Worm (Caenorhabditis elegans) whole organism, L2 larva: ENCODE results near the gene smg-4.

Experiments used
- C34F6.9 ChIP-seq: fragments of 150-350 bp; optimal IDR thresholded peaks from 2 replicates; lab custom pipeline; 2014; ENCODE audit warnings: missing biosample characterization, missing genetic modification characterization
- F13H6.1 ChIP-seq: sonication (generic microtip); optimal IDR thresholded peaks from 2 replicates; lab custom pipeline; 2016; ENCODE audit warnings: missing genetic modification characterization, missing compliant biosample characterization
- R02D3.7 ChIP-seq: fragments of 150-350 bp; optimal IDR thresholded peaks from 2 replicates; lab custom pipeline; 2014; ENCODE audit warnings: missing biosample characterization, missing genetic modification characterization
- Y55F3AM.14 ChIP-seq: fragments of 200-800 bp; sonication (Bioruptor generic); optimal IDR thresholded peaks from 2 replicates; lab custom pipeline; 2018; ENCODE audit warnings: mild to moderate bottlenecking, missing genetic modification characterization, missing compliant biosample characterization
- ZK546.5 ChIP-seq: sonication (generic microtip); optimal IDR thresholded peaks from 2 replicates; lab custom pipeline; 2017; ENCODE audit warnings: missing biosample characterization, missing genetic modification characterization
- alr-1 ChIP-seq: fragments of 150-350 bp; optimal IDR thresholded peaks from 2 replicates; lab custom pipeline; 2014; ENCODE audit warnings: missing biosample characterization, missing genetic modification characterization
- aly-2 ChIP-seq: fragments of 150-350 bp; optimal IDR thresholded peaks from 2 replicates; lab custom pipeline; 2014; ENCODE audit warnings: missing biosample characterization, missing genetic modification characterization
- ceh-16 ChIP-seq: fragments of 150-350 bp; optimal IDR thresholded peaks from 2 replicates; lab custom pipeline; 2014; ENCODE audit warnings: missing biosample characterization, missing genetic modification characterization
- ceh-82 ChIP-seq: fragments of 150-350 bp; optimal IDR thresholded peaks from 2 replicates; lab custom pipeline; 2014; ENCODE audit warnings: missing biosample characterization, missing genetic modification characterization
- crh-2 ChIP-seq: sonication (generic microtip); optimal IDR thresholded peaks from 2 replicates; lab custom pipeline; 2017; ENCODE audit warnings: missing biosample characterization, missing genetic modification characterization
- egl-27 ChIP-seq: sonication (generic microtip); optimal IDR thresholded peaks from 3 replicates; lab custom pipeline; 2017; ENCODE audit warnings: missing biosample characterization, missing genetic modification reagents, missing genetic modification characterization
- elt-3 ChIP-seq: sonication (generic microtip); optimal IDR thresholded peaks from 2 replicates; lab custom pipeline; 2017; ENCODE audit warnings: missing biosample characterization, missing genetic modification characterization
- fos-1 ChIP-seq: fragments of 150-350 bp; optimal IDR thresholded peaks from 2 replicates; lab custom pipeline; 2014; ENCODE audit warnings: missing biosample characterization, missing genetic modification characterization
- gmeb-1 ChIP-seq: fragments of 150-350 bp; optimal IDR thresholded peaks from 2 replicates; lab custom pipeline; 2014; ENCODE audit warnings: missing biosample characterization, missing genetic modification characterization
- lin-11 ChIP-seq: fragments of 150-350 bp; sonication (generic microtip); optimal IDR thresholded peaks from 2 replicates; lab custom pipeline; 2014; ENCODE audit warnings: missing biosample characterization, missing genetic modification characterization, inconsistent platforms, mixed read lengths
- lin-13 ChIP-seq: fragments of 150-350 bp; optimal IDR thresholded peaks from 2 replicates; lab custom pipeline; 2014; ENCODE audit warnings: missing biosample characterization, missing genetic modification reagents, missing genetic modification characterization
- lin-39 ChIP-seq: fragments of 150-350 bp; optimal IDR thresholded peaks from 2 replicates; lab custom pipeline; 2014; ENCODE audit warnings: missing biosample characterization, missing genetic modification reagents, missing genetic modification characterization
- lsy-2 ChIP-seq, 2 experiments: fragments of 150-350 bp in 1 of 2; sonication (generic microtip) in 1 of 2; optimal IDR thresholded peaks; 2 replicates each; lab custom pipeline; 2014 to 2017; ENCODE audit warnings: missing biosample characterization in 2 of 2, missing genetic modification characterization in 2 of 2
- mab-5 ChIP-seq: fragments of 150-350 bp; optimal IDR thresholded peaks from 2 replicates; lab custom pipeline; 2014; ENCODE audit warnings: missing biosample characterization, missing genetic modification characterization
- mbf-1 ChIP-seq: sonication (generic microtip); optimal IDR thresholded peaks from 2 replicates; lab custom pipeline; 2017; ENCODE audit warnings: missing biosample characterization, missing genetic modification characterization
- mdl-1 ChIP-seq, 2 experiments: fragments of 150-350 bp in 1 of 2; sonication (generic microtip) in 1 of 2; optimal IDR thresholded peaks; 2 replicates each; lab custom pipeline; 2017; ENCODE audit warnings: missing biosample characterization in 2 of 2, missing genetic modification characterization in 2 of 2
- nhr-10 ChIP-seq: sonication (generic microtip); optimal IDR thresholded peaks from 2 replicates; lab custom pipeline; 2017; ENCODE audit warnings: missing biosample characterization, missing genetic modification characterization
- nhr-11 ChIP-seq: fragments of 150-350 bp; optimal IDR thresholded peaks from 2 replicates; lab custom pipeline; 2014; ENCODE audit warnings: missing biosample characterization, missing genetic modification characterization
- nhr-12 ChIP-seq: fragments of 150-350 bp; optimal IDR thresholded peaks from 2 replicates; lab custom pipeline; 2014; ENCODE audit warnings: missing biosample characterization, missing genetic modification characterization
- nhr-129 ChIP-seq: fragments of 150-350 bp; optimal IDR thresholded peaks from 2 replicates; lab custom pipeline; 2014; ENCODE audit warnings: missing biosample characterization, missing genetic modification characterization
- nhr-21 ChIP-seq: fragments of 150-350 bp; optimal IDR thresholded peaks from 2 replicates; lab custom pipeline; 2014; ENCODE audit warnings: missing biosample characterization, missing genetic modification characterization
- nhr-237 ChIP-seq: fragments of 150-350 bp; optimal IDR thresholded peaks from 2 replicates; lab custom pipeline; 2014; ENCODE audit warnings: missing biosample characterization, missing genetic modification characterization
- nhr-25 ChIP-seq: fragments of 150-350 bp; sonication (generic microtip); optimal IDR thresholded peaks from 3 replicates; lab custom pipeline; 2014; ENCODE audit warnings: missing biosample characterization, missing genetic modification characterization
- nhr-6 ChIP-seq: fragments of 150-350 bp; optimal IDR thresholded peaks from 2 replicates; lab custom pipeline; 2014; ENCODE audit warnings: missing biosample characterization, missing genetic modification characterization
- nhr-77 ChIP-seq: fragments of 150-350 bp; optimal IDR thresholded peaks from 2 replicates; lab custom pipeline; 2014; ENCODE audit warnings: missing biosample characterization, missing genetic modification characterization
- peb-1 ChIP-seq: fragments of 150-350 bp; optimal IDR thresholded peaks from 2 replicates; lab custom pipeline; 2014; ENCODE audit warnings: missing biosample characterization, missing genetic modification characterization
- sem-4 ChIP-seq: fragments of 150-350 bp; optimal IDR thresholded peaks from 2 replicates; lab custom pipeline; 2014; ENCODE audit warnings: missing biosample characterization, missing genetic modification reagents, missing genetic modification characterization
- skn-1 ChIP-seq: sonication (generic microtip); optimal IDR thresholded peaks from 2 replicates; lab custom pipeline; 2017; ENCODE audit warnings: missing biosample characterization, missing genetic modification characterization
- sma-9 ChIP-seq, 2 experiments: fragments of 150-350 bp in 1 of 2; sonication (generic microtip) in 1 of 2; optimal IDR thresholded peaks; 2 replicates each; lab custom pipeline; 2014 to 2016; ENCODE audit warnings: missing genetic modification characterization in 2 of 2, mild to moderate bottlenecking in 1 of 2, missing biosample characterization in 1 of 2, missing compliant biosample characterization in 1 of 2, missing genetic modification reagents in 1 of 2, moderate library complexity in 1 of 2
- unc-39 ChIP-seq: fragments of 150-350 bp; optimal IDR thresholded peaks from 2 replicates; lab custom pipeline; 2014; ENCODE audit warnings: missing biosample characterization, missing genetic modification characterization
- zag-1 ChIP-seq: fragments of 150-350 bp; optimal IDR thresholded peaks from 2 replicates; lab custom pipeline; 2014; ENCODE audit warnings: missing biosample characterization, missing genetic modification characterization
- ztf-1 ChIP-seq: fragments of 200-800 bp; sonication (Bioruptor generic); conservative IDR thresholded peaks from 2 replicates; pipeline ENCODE4 v1.3.6; 2022; ENCODE audit warnings: missing genetic modification characterization, missing compliant biosample characterization

The smg-4 gene

DNA sequence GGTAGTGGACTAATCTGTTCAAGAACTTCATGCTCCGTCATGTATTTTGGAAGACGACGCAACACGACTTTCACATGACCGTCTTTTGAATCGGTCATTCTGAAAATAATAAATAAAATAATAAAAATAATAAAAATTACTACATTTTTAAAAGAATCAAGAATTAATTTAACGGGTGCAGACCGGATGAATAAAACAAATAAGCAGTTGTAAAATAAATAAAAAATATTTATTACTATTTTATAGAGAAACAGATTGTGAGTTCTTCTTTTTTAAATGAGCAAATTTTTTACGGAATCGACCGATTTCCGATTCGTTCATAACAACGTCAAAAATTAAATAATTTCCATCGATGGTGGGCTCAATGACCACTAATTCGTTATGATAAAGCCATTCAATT is at the start of gene smg-4:
Gene smg-4, minus strand, starts transcription at position 101 of the 400 bp plus-strand sequence.
- TF ChIP-seq mab-5, result no peak
- no peak for TF ChIP-seq nhr-237
- TF ChIP-seq zag-1 (tag; lab: Kevin White, UChicago), result no peak
- no peak for TF ChIP-seq Y55F3AM.14 (GFP tag; lab: Kevin White, UChicago)
- TF ChIP-seq unc-39 (tag; lab: Kevin White, UChicago), result no peak
- TF ChIP-seq ceh-16, result no peak
- no peak for TF ChIP-seq nhr-25 (tag; lab: Kevin White, UChicago)
- TF ChIP-seq nhr-12, result no peak
- no peak for TF ChIP-seq elt-3
- TF ChIP-seq alr-1 (tag; lab: Kevin White, UChicago), result no peak
- no peak for TF ChIP-seq sem-4 (tag; lab: Kevin White, UChicago)
- TF ChIP-seq crh-2 (tag; lab: Kevin White, UChicago), result no peak
- TF ChIP-seq fos-1 (tag; lab: Kevin White, UChicago), result no peak
- TF ChIP-seq sma-9 (GFP tag; optimal IDR thresholded peaks at IDR 0.05; lab: Kevin White, UChicago), result no peak
- TF ChIP-seq sma-9 (tag; optimal IDR thresholded peaks at IDR 0.05; lab: Kevin White, UChicago), result no peak
- no peak for TF ChIP-seq F13H6.1 (tag; lab: Kevin White, UChicago)
- TF ChIP-seq gmeb-1 (tag; lab: Kevin White, UChicago), result no peak
- TF ChIP-seq aly-2 (tag; lab: Kevin White, UChicago), result no peak
- TF ChIP-seq ZK546.5, result no peak
- no peak for TF ChIP-seq mbf-1 (tag; lab: Kevin White, UChicago)

DNA sequence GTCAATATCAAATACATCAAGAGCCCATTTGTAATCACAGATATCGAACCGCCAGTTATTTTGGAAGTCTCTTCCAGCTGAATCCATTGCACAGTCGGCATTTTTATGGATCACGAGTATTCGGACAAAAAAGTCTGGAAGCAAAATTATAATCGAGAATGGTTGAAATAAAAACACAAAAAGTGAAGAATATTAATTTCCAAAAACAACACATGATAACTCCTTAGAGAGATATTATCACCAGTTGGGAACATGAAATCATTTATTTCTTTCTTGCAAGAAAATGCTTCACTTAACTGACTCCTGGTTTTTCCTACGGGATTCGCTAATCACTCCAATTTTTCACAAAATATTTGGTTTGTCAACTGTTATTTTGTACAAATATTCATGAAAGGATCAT is 46.6 kb upstream of the smg-4 start, which contains the start of gene str-2:
Gene str-2, minus strand, starts transcription at position 101 of the 400 bp plus-strand sequence.
- TF ChIP-seq R02D3.7 (tag; lab: Kevin White, UChicago) (no peak), elt-3 (no peak), lin-39 (tag; lab: Kevin White, UChicago) (no peak), sma-9 (GFP tag; optimal IDR thresholded peaks at IDR 0.05; lab: Kevin White, UChicago) (no peak), sma-9 (tag; optimal IDR thresholded peaks at IDR 0.05; lab: Kevin White, UChicago) (no peak), ceh-82 (tag; lab: Kevin White, UChicago) (no peak), mdl-1 (tag; optimal IDR thresholded peaks at IDR 0.05; lab: Kevin White, UChicago) (no peak), C34F6.9 (tag; lab: Kevin White, UChicago) (no peak)

DNA sequence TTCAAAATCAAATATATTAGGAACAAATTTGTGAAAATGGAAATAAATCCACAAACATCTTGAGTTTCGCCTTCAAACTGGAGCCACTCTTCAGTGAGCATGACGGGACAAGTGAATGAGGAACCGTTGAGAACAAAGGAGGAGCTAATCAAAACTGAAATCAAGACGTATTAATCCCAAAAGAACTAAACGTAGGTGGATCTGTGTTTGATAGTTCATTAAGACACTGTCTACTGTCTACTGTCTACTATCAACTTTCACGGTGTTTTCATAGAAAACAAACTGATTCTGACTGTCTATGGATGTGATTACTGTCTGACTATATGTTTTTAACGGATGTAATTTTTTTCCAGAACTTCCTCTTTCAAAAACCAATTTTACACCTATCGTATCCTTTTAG is 44.2 kb upstream of the smg-4 start, which contains the start of gene str-193:
Gene str-193, minus strand, starts transcription at position 101 of the 400 bp plus-strand sequence.
- TF ChIP-seq nhr-10 (tag; lab: Kevin White, UChicago) (no peak), nhr-6 (no peak), lin-11 (tag; lab: Kevin White, UChicago) (no peak), nhr-129 (tag; lab: Kevin White, UChicago) (no peak), ztf-1 (no peak), nhr-11 (no peak), ceh-16 (no peak), R02D3.7 (tag; lab: Kevin White, UChicago) (no peak), lsy-2 (tag; optimal IDR thresholded peaks at IDR 0.05; lab: Kevin White, UChicago) (no peak)
- TF ChIP-seq, all 48 proteins: peak for 0

DNA sequence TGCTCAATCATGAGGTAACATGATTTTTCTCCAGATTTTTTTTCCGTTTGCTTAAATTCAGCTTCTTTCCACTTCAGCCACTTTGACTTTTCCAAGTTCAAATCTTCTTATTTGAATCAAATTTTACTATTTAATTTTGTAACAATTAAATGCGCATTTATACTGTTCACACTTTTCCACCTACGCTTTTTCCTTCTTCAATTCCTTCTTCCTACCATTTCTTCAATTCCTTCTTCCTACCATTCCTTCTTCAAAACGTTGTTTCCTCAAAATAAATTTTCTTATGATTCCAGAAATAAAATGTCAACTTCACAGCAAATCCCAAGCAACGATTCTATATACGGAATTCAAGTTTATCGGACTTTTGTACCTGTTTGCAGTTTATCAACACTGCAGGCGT is 38.8 kb upstream of the smg-4 start, which contains the start of gene sru-31:
Gene sru-31, plus strand, starts transcription at position 301 of the 400 bp plus-strand sequence.
- TF ChIP-seq zag-1 (tag; lab: Kevin White, UChicago), result no peak
- TF ChIP-seq crh-2 (tag; lab: Kevin White, UChicago), result no peak
- no peak for TF ChIP-seq nhr-77 (tag; lab: Kevin White, UChicago)
- no peak for TF ChIP-seq skn-1 (tag; lab: Kevin White, UChicago)
- TF ChIP-seq aly-2 (tag; lab: Kevin White, UChicago), result no peak
- no peak for TF ChIP-seq egl-27 (tag; lab: Kevin White, UChicago)
- TF ChIP-seq C34F6.9 (tag; lab: Kevin White, UChicago), result no peak
- TF ChIP-seq Y55F3AM.14 (GFP tag; lab: Kevin White, UChicago), result no peak
- no peak for TF ChIP-seq F13H6.1 (tag; lab: Kevin White, UChicago)
- TF ChIP-seq nhr-10 (tag; lab: Kevin White, UChicago), result no peak
- no peak for TF ChIP-seq nhr-25 (tag; lab: Kevin White, UChicago)
- TF ChIP-seq alr-1 (tag; lab: Kevin White, UChicago), result no peak
- no peak for TF ChIP-seq nhr-129 (tag; lab: Kevin White, UChicago)
- no peak for TF ChIP-seq fos-1 (tag; lab: Kevin White, UChicago)
- TF ChIP-seq lin-13 (GFP tag; lab: Kevin White, UChicago), result no peak
- no peak for TF ChIP-seq nhr-21
- TF ChIP-seq nhr-237, result no peak
- TF ChIP-seq peb-1 (tag; lab: Kevin White, UChicago), result no peak
- TF ChIP-seq, all 48 proteins: peak for 0
